Worm (Caenorhabditis elegans) whole organism, L4/young adult: Measurements from ENCODE around the gene bath-19.

Experiments
- W03F9.2 ChIP-seq: fragments of 150-350 bp; optimal IDR thresholded peaks from 2 replicates; lab custom pipeline; 2014; ENCODE audit warnings: missing biosample characterization, missing genetic modification characterization
- him-1 ChIP-seq: sonication (generic microtip); optimal IDR thresholded peaks from 2 replicates; lab custom pipeline; 2016; ENCODE audit warnings: missing genotype, missing genetic modification reagents, missing genetic modification characterization, missing compliant biosample characterization

DNA sequence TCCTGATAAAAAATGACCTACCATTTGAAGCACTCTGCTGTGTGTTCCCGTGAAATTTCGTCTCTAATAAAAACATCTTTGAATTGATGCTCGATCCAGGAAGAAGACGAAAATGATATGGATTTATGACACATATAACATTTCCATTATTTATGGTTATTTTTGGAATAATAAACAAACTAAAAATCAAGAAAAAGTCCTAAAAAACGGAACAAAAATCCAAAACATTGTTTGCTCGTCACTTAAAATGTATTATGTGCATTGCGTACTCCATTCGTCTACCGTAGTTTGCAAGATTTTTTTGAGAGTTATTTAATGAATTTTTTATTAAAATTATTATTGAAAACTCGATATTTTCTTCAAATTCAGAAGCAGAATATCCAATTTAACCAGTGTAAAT, 3.3 kb upstream of the bath-19 start, which contains the start of gene bath-20:
- TF ChIP-seq W03F9.2: no peak
- no peak for TF ChIP-seq him-1 (tag; lab: Kevin White, UChicago)
